Fruit fly (Drosophila melanogaster) whole organism, pupa: ENCODE measurements around the gene CG10681.
A peak's percentile ranks its signal among the peaks of the same experiment; 100 is the strongest.

Experiments
- CG10348 ChIP-seq: fragments of 200-800 bp; sonication (Bioruptor generic); IDR thresholded peaks from 2 replicates; pipeline ENCODE4 v1.3.6; 2022; ENCODE audit warnings: missing biosample characterization, missing genetic modification characterization
- CG12605 ChIP-seq: fragments of 200-800 bp; sonication (Bioruptor generic); IDR thresholded peaks from 2 replicates; pipeline ENCODE4 v1.3.6; 2022; ENCODE audit warnings: missing biosample characterization, missing genetic modification characterization
- CG13204 ChIP-seq: fragments of 200-800 bp; sonication (Bioruptor generic); optimal IDR thresholded peaks from 2 replicates; lab custom pipeline; 2018; ENCODE audit warnings: missing biosample characterization, mild to moderate bottlenecking, missing genetic modification characterization, moderate library complexity
- CG14655 ChIP-seq: fragments of 200-800 bp; sonication (Bioruptor generic); optimal IDR thresholded peaks from 3 replicates; lab custom pipeline; 2017; ENCODE audit warnings: mild to moderate bottlenecking, missing biosample characterization, missing genetic modification reagents, missing genetic modification characterization
- CG15710 ChIP-seq: fragments of 200-800 bp; sonication (Bioruptor generic); optimal IDR thresholded peaks from 2 replicates; lab custom pipeline; 2018; ENCODE audit warnings: missing biosample characterization, mild to moderate bottlenecking, missing genetic modification characterization, moderate library complexity
- CG17806 ChIP-seq: fragments of 200-800 bp; sonication (Bioruptor generic); optimal IDR thresholded peaks from 2 replicates; lab custom pipeline; 2018; ENCODE audit warnings: missing biosample characterization, mild to moderate bottlenecking, missing genetic modification characterization, moderate library complexity
- CG32121 ChIP-seq: fragments of 200-800 bp; sonication (Bioruptor generic); IDR thresholded peaks from 2 replicates; pipeline ENCODE4 v1.3.6; 2022; ENCODE audit warnings: missing biosample characterization, missing genetic modification characterization
- CG34367 ChIP-seq: fragments of 200-800 bp; sonication (Bioruptor generic); optimal IDR thresholded peaks from 2 replicates; lab custom pipeline; 2018; ENCODE audit warnings: missing biosample characterization, mild to moderate bottlenecking, missing genetic modification characterization
- CG4496 ChIP-seq: fragments of 200-800 bp; sonication (Bioruptor generic); IDR thresholded peaks from 3 replicates; pipeline ENCODE4 v1.3.6; 2022; ENCODE audit warnings: missing biosample characterization, missing genetic modification characterization
- CG8159 ChIP-seq: fragments of 200-800 bp; sonication (Bioruptor generic); optimal IDR thresholded peaks from 3 replicates; lab custom pipeline; 2018; ENCODE audit warnings: missing biosample characterization, mild to moderate bottlenecking, missing genetic modification characterization, moderate library complexity
- CG8301 ChIP-seq: fragments of 200-800 bp; sonication (Bioruptor generic); optimal IDR thresholded peaks from 2 replicates; lab custom pipeline; 2018; ENCODE audit warnings: missing biosample characterization, mild to moderate bottlenecking, missing genetic modification characterization
- CG9948 ChIP-seq: fragments of 200-800 bp; sonication (Bioruptor generic); optimal IDR thresholded peaks from 2 replicates; lab custom pipeline; 2018; ENCODE audit warnings: missing biosample characterization, mild to moderate bottlenecking, missing genetic modification characterization, moderate library complexity
- D1 ChIP-seq: fragments of 200-800 bp; sonication (Bioruptor generic); optimal IDR thresholded peaks from 2 replicates; lab custom pipeline; 2018; ENCODE audit warnings: missing biosample characterization, mild to moderate bottlenecking, missing genetic modification characterization, moderate library complexity
- EcR ChIP-seq: fragments of 200-800 bp; sonication (Bioruptor generic); optimal IDR thresholded peaks from 3 replicates; lab custom pipeline; 2019; ENCODE audit warnings: missing biosample characterization, missing genetic modification characterization, mild to moderate bottlenecking, moderate library complexity, missing genetic modification reagents
- Ets98B ChIP-seq: fragments of 200-800 bp; sonication (Bioruptor generic); IDR thresholded peaks from 2 replicates; pipeline ENCODE4 v1.3.6; 2022; ENCODE audit warnings: missing biosample characterization, missing genetic modification characterization
- Pif1A ChIP-seq: fragments of 200-800 bp; sonication (Bioruptor generic); optimal IDR thresholded peaks from 3 replicates; lab custom pipeline; 2016; ENCODE audit warnings: missing biosample characterization, missing genetic modification characterization
- Pif1B ChIP-seq: fragments of 200-800 bp; sonication (Bioruptor generic); optimal IDR thresholded peaks from 3 replicates; lab custom pipeline; 2016; ENCODE audit warnings: missing biosample characterization, missing genetic modification characterization
- Snoo ChIP-seq: fragments of 200-800 bp; sonication (Bioruptor generic); optimal IDR thresholded peaks from 3 replicates; lab custom pipeline; 2017; ENCODE audit warnings: missing biosample characterization, mild to moderate bottlenecking, missing genetic modification characterization, inconsistent platforms
- fd96Ca ChIP-seq: fragments of 200-800 bp; sonication (Bioruptor generic); IDR thresholded peaks from 3 replicates; pipeline ENCODE4 v1.3.6; 2022; ENCODE audit warnings: missing biosample characterization, missing genetic modification characterization
- gl ChIP-seq: fragments of 200-800 bp; sonication (Bioruptor generic); optimal IDR thresholded peaks from 2 replicates; lab custom pipeline; 2018; ENCODE audit warnings: missing biosample characterization, mild to moderate bottlenecking, missing genetic modification characterization
- rn ChIP-seq: fragments of 200-800 bp; sonication (Bioruptor generic); IDR thresholded peaks from 2 replicates; pipeline ENCODE4 v1.3.6; 2022; ENCODE audit warnings: missing biosample characterization, missing genetic modification characterization

Gene CG10681

DNA sequence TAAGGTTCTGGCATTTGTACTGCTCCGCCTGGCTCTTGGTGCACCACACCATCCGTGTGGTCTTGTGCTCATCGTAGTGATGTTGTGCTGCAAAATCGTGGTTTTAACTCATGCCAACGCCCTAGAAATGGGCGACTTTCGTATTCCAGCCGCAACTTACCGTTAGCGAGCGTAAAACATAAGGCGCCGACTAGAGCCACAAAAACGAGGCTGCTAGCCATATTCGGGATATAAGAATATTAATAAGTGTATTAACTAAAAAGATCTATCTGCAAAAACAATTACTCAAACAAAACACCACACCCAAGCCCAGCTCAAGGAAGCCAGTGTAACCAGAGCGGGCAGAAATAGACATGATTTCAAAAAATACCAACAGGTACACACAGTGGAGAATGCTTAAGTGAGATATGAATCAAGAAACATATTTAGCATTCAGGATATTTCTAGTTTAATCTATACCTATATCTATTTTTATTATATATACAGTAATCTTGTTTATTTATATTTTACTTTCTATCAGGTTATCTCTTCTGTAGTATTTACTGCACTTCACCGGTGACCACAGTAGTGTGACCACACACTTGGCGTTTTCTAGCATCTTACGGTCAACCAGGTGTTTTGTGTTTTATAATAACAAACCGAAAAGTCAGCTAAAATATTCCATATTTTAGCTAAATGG, 32.2 kb downstream of the CG10681 start, which contains the start of the genes Tsf2 and CG34242:
Tsf2 (minus strand) TSS at position 333 of the 679 bp plus-strand sequence.
CG34242 (plus strand) TSS at position 605 of the 679 bp plus-strand sequence.
- TF ChIP-seq CG34367 (peak; percentile 10), CG9948 (tag; lab: Kevin White, UChicago) (peak; percentile 88), gl (tag; lab: Kevin White, UChicago) (peak; percentile 49), fd96Ca (GFP tag; lab: Robert Waterston, UW) (no peak; the same call in 2 of the 3 replicates), CG8301 (tag; lab: Kevin White, UChicago) (peak; percentile 87), Pif1A (GFP tag; lab: Kevin White, UChicago) (peak; percentile 64), CG10348 (GFP tag; lab: Robert Waterston, UW) (peak; percentile 91), rn (peak; percentile 71), CG14655 (GFP tag; lab: Kevin White, UChicago) (no peak), Ets98B (peak; percentile 88), EcR (GFP tag; lab: Kevin White, UChicago) (no peak), CG13204 (GFP tag; lab: Kevin White, UChicago) (no peak), CG17806 (peak; percentile 84), CG4496 (peak; percentile 95), CG15710 (tag; lab: Kevin White, UChicago) (peak; percentile 72), CG12605 (GFP tag; lab: Robert Waterston, UW) (peak; percentile 97), Pif1B (GFP tag; lab: Kevin White, UChicago) (peak; percentile 66), CG32121 (peak; percentile 95), Snoo (tag; lab: Kevin White, UChicago) (peak; percentile 74), CG8159 (tag; lab: Kevin White, UChicago) (peak; percentile 92), D1 (tag; lab: Kevin White, UChicago) (peak; percentile 32)

DNA sequence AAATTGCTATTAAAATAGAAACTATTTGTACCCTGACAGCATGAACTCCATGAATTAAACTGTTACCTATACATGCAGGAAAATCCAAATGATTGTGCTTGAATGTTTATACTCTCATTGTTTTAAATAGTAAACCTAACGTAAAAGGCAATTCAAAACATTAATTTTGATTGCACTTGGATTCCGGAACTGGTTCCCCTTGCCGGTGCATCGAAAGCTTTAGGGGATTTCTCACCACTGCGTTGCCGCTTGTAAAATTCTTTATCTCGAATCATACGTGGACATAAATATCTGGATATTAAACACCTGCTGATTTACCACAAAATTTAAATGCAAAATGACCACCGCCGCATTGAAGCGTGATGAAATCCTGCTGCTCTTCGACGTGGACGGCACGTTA, 33.0 kb downstream of the CG10681 start, which contains the start of gene Pmm2:
Pmm2 (plus strand) TSS at position 273 of the 400 bp plus-strand sequence.
- TF ChIP-seq rn: no peak
- no peak for TF ChIP-seq Pif1A (GFP tag; lab: Kevin White, UChicago)
- no peak for TF ChIP-seq CG12605 (GFP tag; lab: Robert Waterston, UW)
- no peak for TF ChIP-seq CG9948 (tag; lab: Kevin White, UChicago)
- no peak for TF ChIP-seq CG13204 (GFP tag; lab: Kevin White, UChicago)
- TF ChIP-seq Pif1B (GFP tag; lab: Kevin White, UChicago): no peak
- no peak for TF ChIP-seq CG34367
- no peak for TF ChIP-seq Ets98B
- TF ChIP-seq CG14655 (GFP tag; lab: Kevin White, UChicago): no peak
- TF ChIP-seq EcR (GFP tag; lab: Kevin White, UChicago): no peak
- TF ChIP-seq CG15710 (tag; lab: Kevin White, UChicago): no peak
- no peak for TF ChIP-seq CG10348 (GFP tag; lab: Robert Waterston, UW)
- no peak for TF ChIP-seq CG8301 (tag; lab: Kevin White, UChicago)
- no peak for TF ChIP-seq fd96Ca (GFP tag; lab: Robert Waterston, UW)

DNA sequence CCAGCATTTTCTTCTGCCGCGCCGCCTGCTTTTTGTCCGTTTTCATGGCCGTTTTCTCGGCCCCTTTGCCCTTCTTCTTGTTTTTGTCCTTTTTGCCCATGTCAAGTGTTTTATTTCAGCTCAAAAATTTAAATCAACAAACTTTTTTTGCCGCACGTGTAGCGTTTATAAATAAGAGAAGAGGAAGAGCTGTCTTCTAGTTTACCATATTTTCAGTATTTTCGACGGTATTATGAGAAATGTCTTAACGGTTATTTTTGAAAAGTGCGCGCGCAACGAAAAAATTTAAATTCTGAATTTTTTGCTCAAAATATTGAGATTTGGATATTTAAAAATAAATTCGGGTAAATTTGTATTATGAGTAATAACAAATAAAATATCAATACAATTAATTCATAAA, 35.8 kb downstream of the CG10681 start, which contains the start of gene CG4069:
CG4069 (minus strand) TSS at position 193 of the 400 bp plus-strand sequence.
- TF ChIP-seq EcR (GFP tag; lab: Kevin White, UChicago) (no peak), Ets98B (no peak), fd96Ca (GFP tag; lab: Robert Waterston, UW) (no peak), rn (no peak), CG8301 (tag; lab: Kevin White, UChicago) (no peak), CG14655 (GFP tag; lab: Kevin White, UChicago) (no peak), CG10348 (GFP tag; lab: Robert Waterston, UW) (no peak), D1 (tag; lab: Kevin White, UChicago) (no peak), CG9948 (tag; lab: Kevin White, UChicago) (no peak), Pif1A (GFP tag; lab: Kevin White, UChicago) (no peak), CG13204 (GFP tag; lab: Kevin White, UChicago) (no peak), CG34367 (no peak), CG8159 (tag; lab: Kevin White, UChicago) (no peak), CG4496 (no peak), gl (tag; lab: Kevin White, UChicago) (no peak), CG12605 (GFP tag; lab: Robert Waterston, UW) (no peak)
- TF ChIP-seq, all 21 proteins: peak for 0

DNA sequence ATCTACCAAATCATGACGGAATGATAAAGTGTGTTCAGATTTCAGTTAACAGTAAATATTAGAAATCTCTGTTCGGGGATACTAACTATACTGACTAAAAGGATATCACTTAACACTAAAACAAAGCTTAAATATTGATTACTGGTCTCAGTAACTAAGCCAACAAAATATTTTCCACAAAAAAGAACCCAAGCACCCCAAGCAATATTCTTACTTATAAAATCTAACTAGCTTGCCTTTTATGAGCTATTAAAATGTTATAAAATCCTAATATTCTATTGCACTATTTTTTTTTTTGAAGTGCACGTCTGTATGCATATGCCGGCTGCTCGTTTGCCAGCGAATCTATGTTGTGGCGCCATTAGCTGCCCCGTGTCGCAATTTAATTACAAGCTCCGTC, 48.2 kb downstream of the CG10681 start:
- TF ChIP-seq CG15710 (tag; lab: Kevin White, UChicago) (no peak), CG9948 (tag; lab: Kevin White, UChicago) (no peak), fd96Ca (GFP tag; lab: Robert Waterston, UW) (no peak), CG8159 (tag; lab: Kevin White, UChicago) (peak; percentile 20), Pif1B (GFP tag; lab: Kevin White, UChicago) (no peak), EcR (GFP tag; lab: Kevin White, UChicago) (no peak)

dm6 chr3L:12551671-12552070, 50.4 kb downstream of the CG10681 start:
- TF ChIP-seq fd96Ca (GFP tag; lab: Robert Waterston, UW) (peak; percentile 84), CG9948 (tag; lab: Kevin White, UChicago) (peak; percentile 70), CG14655 (GFP tag; lab: Kevin White, UChicago) (peak; percentile 75), CG8301 (tag; lab: Kevin White, UChicago) (peak; percentile 64), CG10348 (GFP tag; lab: Robert Waterston, UW) (no peak), Ets98B (peak; percentile 73), CG34367 (peak; percentile 75), CG32121 (peak; percentile 70), gl (tag; lab: Kevin White, UChicago) (peak; percentile 58), Pif1B (GFP tag; lab: Kevin White, UChicago) (peak; percentile 76), CG17806 (peak; percentile 75), D1 (tag; lab: Kevin White, UChicago) (no peak), CG8159 (tag; lab: Kevin White, UChicago) (peak; percentile 78), CG15710 (tag; lab: Kevin White, UChicago) (peak; percentile 80), EcR (GFP tag; lab: Kevin White, UChicago) (no peak), CG4496 (peak; percentile 76), CG12605 (GFP tag; lab: Robert Waterston, UW) (peak; percentile 64), CG13204 (GFP tag; lab: Kevin White, UChicago) (peak; percentile 46), Snoo (tag; lab: Kevin White, UChicago) (peak; percentile 72), rn (0 out of 2 replicates have a peak, but pooled peaks have one; percentile 36), Pif1A (GFP tag; lab: Kevin White, UChicago) (peak; percentile 78)
